Worm (Caenorhabditis elegans) whole organism, young adult: ENCODE measurements around the gene F56D6.23.

Source experiments
- F49E8.2 ChIP-seq: sonication (generic microtip); optimal IDR thresholded peaks from 3 replicates; lab custom pipeline; 2017; ENCODE audit warnings: missing genetic modification characterization, mild to moderate bottlenecking, missing compliant biosample characterization, antibody characterized with exemption, moderate library complexity; ENCODE audit not compliant: insufficient read depth
- Y95B8A.8 ChIP-seq: fragments of 200-800 bp; sonication (Bioruptor generic); IDR thresholded peaks from 2 replicates; pipeline ENCODE4 v1.3.6; 2022; ENCODE audit warnings: missing genetic modification reagents, missing genetic modification characterization, missing compliant biosample characterization
- ama-1 ChIP-seq, 3 experiments: fragments of 150-350 bp in 1 of 3; sonication (generic microtip) in 2 of 3; optimal IDR thresholded peaks; 2 replicates each; lab custom pipeline; 2014 to 2018; ENCODE audit warnings: missing biosample characterization in 2 of 3, missing genetic modification characterization in 2 of 3, missing genetic modification reagents in 2 of 3
- hmg-1.2 ChIP-seq: fragments of 200-800 bp; sonication (Bioruptor generic); IDR thresholded peaks from 2 replicates; pipeline ENCODE4 v1.3.6; 2022; ENCODE audit warnings: missing genetic modification reagents, missing genetic modification characterization, missing compliant biosample characterization
- madf-8 ChIP-seq: fragments of 200-800 bp; sonication (Bioruptor generic); conservative IDR thresholded peaks from 2 replicates; pipeline ENCODE4 v1.3.6; 2022; ENCODE audit warnings: missing genetic modification reagents, missing genetic modification characterization, missing compliant biosample characterization
- nhr-120 ChIP-seq: fragments of 200-800 bp; sonication (Bioruptor generic); IDR thresholded peaks from 2 replicates; pipeline ENCODE4 v1.3.6; 2022; ENCODE audit warnings: missing genetic modification characterization, missing compliant biosample characterization
- pha-4 ChIP-seq: fragments of 150-350 bp; sonication (generic microtip); optimal IDR thresholded peaks from 2 replicates; lab custom pipeline; 2014; ENCODE audit warnings: missing biosample characterization, missing genetic modification reagents, missing genetic modification characterization
- sptf-2 ChIP-seq: fragments of 200-800 bp; sonication (Bioruptor generic); optimal IDR thresholded peaks from 2 replicates; lab custom pipeline; 2018; ENCODE audit warnings: mild to moderate bottlenecking, missing genetic modification characterization, missing compliant biosample characterization
- ztf-22 ChIP-seq: fragments of 200-800 bp; sonication (Bioruptor generic); optimal IDR thresholded peaks from 2 replicates; lab custom pipeline; 2018; ENCODE audit warnings: mild to moderate bottlenecking, missing genetic modification characterization, moderate library complexity, missing compliant biosample characterization

ce11 chrIV:3941658-3942328 lies 23.5 kb downstream of the F56D6.23 start, which contains the start of gene clec-174:
- TF ChIP-seq ama-1 (optimal IDR thresholded peaks at IDR 0.05; lab: Kevin White, UChicago) (no peak), ama-1 (GFP tag; optimal IDR thresholded peaks at IDR 0.05; lab: Kevin White, UChicago) (no peak), pha-4 (tag; lab: Kevin White, UChicago) (no peak), F49E8.2 (tag; lab: Kevin White, UChicago) (no peak), nhr-120 (no peak), Y95B8A.8 (GFP tag; lab: Robert Waterston, UW) (no peak), madf-8 (GFP tag; lab: Robert Waterston, UW) (no peak), hmg-1.2 (no peak), sptf-2 (GFP tag; lab: Kevin White, UChicago) (no peak), ztf-22 (GFP tag; lab: Kevin White, UChicago) (no peak)
